Worm (Caenorhabditis elegans) whole organism, L2 larva: ENCODE data around the gene ZK688.11.

Experiments
- F13H6.1 ChIP-seq: sonication (generic microtip); optimal IDR thresholded peaks from 2 replicates; lab custom pipeline; 2016; ENCODE audit warnings: missing genetic modification characterization, missing compliant biosample characterization
- ceh-82 ChIP-seq: fragments of 150-350 bp; optimal IDR thresholded peaks from 2 replicates; lab custom pipeline; 2014; ENCODE audit warnings: missing biosample characterization, missing genetic modification characterization
- nhr-237 ChIP-seq: fragments of 150-350 bp; optimal IDR thresholded peaks from 2 replicates; lab custom pipeline; 2014; ENCODE audit warnings: missing biosample characterization, missing genetic modification characterization
- nhr-25 ChIP-seq: fragments of 150-350 bp; sonication (generic microtip); optimal IDR thresholded peaks from 3 replicates; lab custom pipeline; 2014; ENCODE audit warnings: missing biosample characterization, missing genetic modification characterization
- zag-1 ChIP-seq: fragments of 150-350 bp; optimal IDR thresholded peaks from 2 replicates; lab custom pipeline; 2014; ENCODE audit warnings: missing biosample characterization, missing genetic modification characterization

DNA sequence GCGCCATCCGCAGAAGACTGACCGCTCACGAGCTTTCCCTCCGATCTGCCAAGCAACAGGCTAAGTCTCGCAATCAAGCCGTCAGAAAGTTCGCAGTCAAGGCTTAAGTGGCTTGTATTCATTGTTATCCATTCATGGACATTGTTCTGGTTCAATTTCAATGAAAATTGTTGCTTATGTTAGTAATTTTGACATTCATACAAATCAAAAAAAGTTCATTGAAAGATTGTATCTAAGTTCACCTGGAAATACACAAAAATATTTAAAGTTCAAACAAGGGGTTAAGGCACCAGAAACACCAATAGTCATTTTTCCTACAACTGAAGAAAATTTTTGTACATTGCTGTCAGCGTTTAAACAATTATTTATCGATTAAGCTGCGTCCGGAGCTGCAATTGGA, 29.3 kb downstream of the ZK688.11 start:
- TF ChIP-seq ceh-82 (no peak), nhr-237 (tag; lab: Kevin White, UChicago) (no peak), zag-1 (no peak), nhr-25 (no peak), F13H6.1 (tag; lab: Kevin White, UChicago) (no peak)
